Fruit fly (Drosophila melanogaster) whole organism, embryonic: ENCODE data around the gene MED28.

ENCODE experiments used
- Atf-2 ChIP-seq: fragments of 200-800 bp; sonication (Bioruptor generic); optimal IDR thresholded peaks from 2 replicates; lab custom pipeline; 2016; ENCODE audit warnings: missing biosample characterization, missing genetic modification characterization
- BEAF-32 ChIP-seq: fragments of 200-800 bp; sonication (Bioruptor generic); optimal IDR thresholded peaks from 3 replicates; lab custom pipeline; 2017; ENCODE audit warnings: missing biosample characterization, missing genetic modification characterization, mild to moderate bottlenecking, moderate library complexity, missing genetic modification reagents
- Blimp-1 ChIP-seq: fragments of 200-800 bp; sonication (Bioruptor generic); optimal IDR thresholded peaks from 3 replicates; lab custom pipeline; 2018; ENCODE audit warnings: missing biosample characterization, missing genetic modification characterization, mild to moderate bottlenecking, moderate library complexity, missing genetic modification reagents
- CG10267 ChIP-seq: fragments of 200-800 bp; sonication (Bioruptor generic); optimal IDR thresholded peaks from 2 replicates; lab custom pipeline; 2018; ENCODE audit warnings: missing biosample characterization, mild to moderate bottlenecking, missing genetic modification characterization, moderate library complexity
- CG10321 ChIP-seq: fragments of 200-800 bp; sonication (Bioruptor generic); IDR thresholded peaks from 2 replicates; pipeline ENCODE4 v1.3.6; 2022; ENCODE audit warnings: missing biosample characterization, missing genetic modification characterization
- CG10979 ChIP-seq: fragments of 200-800 bp; sonication (Bioruptor generic); optimal IDR thresholded peaks from 2 replicates; lab custom pipeline; 2018; ENCODE audit warnings: missing biosample characterization, mild to moderate bottlenecking, missing genetic modification characterization, moderate library complexity
- CG11504 ChIP-seq: fragments of 200-800 bp; sonication (Bioruptor generic); optimal IDR thresholded peaks from 3 replicates; lab custom pipeline; 2019; ENCODE audit warnings: missing biosample characterization, mild to moderate bottlenecking, missing genetic modification characterization, moderate library complexity
- CG11560 ChIP-seq: fragments of 200-800 bp; sonication (Bioruptor generic); IDR thresholded peaks from 3 replicates; pipeline ENCODE4 v1.3.6; 2022; ENCODE audit warnings: missing biosample characterization, missing genetic modification characterization
- CG14710 ChIP-seq: fragments of 200-800 bp; sonication (Bioruptor generic); optimal IDR thresholded peaks from 3 replicates; lab custom pipeline; 2019; ENCODE audit warnings: missing biosample characterization, mild to moderate bottlenecking, missing genetic modification characterization, moderate library complexity
- CG16815 ChIP-seq: fragments of 200-800 bp; sonication (Bioruptor generic); optimal IDR thresholded peaks from 3 replicates; lab custom pipeline; 2017; ENCODE audit warnings: missing biosample characterization, mild to moderate bottlenecking, missing genetic modification characterization
- CG17361 ChIP-seq: fragments of 200-800 bp; sonication (Bioruptor generic); IDR thresholded peaks from 3 replicates; pipeline ENCODE4 v1.3.6; 2022; ENCODE audit warnings: missing biosample characterization, missing genetic modification characterization
- CG17829 ChIP-seq: fragments of 200-800 bp; optimal IDR thresholded peaks from 2 replicates; lab custom pipeline; 2019; ENCODE audit warnings: missing biosample characterization, mild to moderate bottlenecking, missing genetic modification characterization, moderate library complexity
- CG18262 ChIP-seq: fragments of 200-800 bp; optimal IDR thresholded peaks from 3 replicates; lab custom pipeline; 2019; ENCODE audit warnings: missing biosample characterization, mild to moderate bottlenecking, missing genetic modification characterization, moderate library complexity
- CG2678 ChIP-seq: fragments of 200-800 bp; sonication (Bioruptor generic); optimal IDR thresholded peaks from 3 replicates; lab custom pipeline; 2019; ENCODE audit warnings: missing biosample characterization, mild to moderate bottlenecking, missing genetic modification characterization, moderate library complexity
- CG2712 ChIP-seq: fragments of 200-800 bp; optimal IDR thresholded peaks from 3 replicates; lab custom pipeline; 2019; ENCODE audit warnings: missing biosample characterization, mild to moderate bottlenecking, missing genetic modification characterization, moderate library complexity
- CG30403 ChIP-seq: fragments of 200-800 bp; sonication (Bioruptor generic); optimal IDR thresholded peaks from 3 replicates; lab custom pipeline; 2016; ENCODE audit warnings: missing biosample characterization, missing genetic modification characterization
- CG3065 ChIP-seq: fragments of 200-800 bp; sonication (Bioruptor generic); optimal IDR thresholded peaks from 2 replicates; lab custom pipeline; 2016; ENCODE audit warnings: missing biosample characterization, missing genetic modification characterization
- CG31441 ChIP-seq: fragments of 200-800 bp; sonication (Bioruptor generic); IDR thresholded peaks from 2 replicates; pipeline ENCODE4 v1.3.6; 2022; ENCODE audit warnings: missing biosample characterization, missing genetic modification characterization
- CG4424 ChIP-seq: fragments of 200-800 bp; sonication (Bioruptor generic); optimal IDR thresholded peaks from 3 replicates; lab custom pipeline; 2016; ENCODE audit warnings: missing biosample characterization, missing genetic modification characterization
- CG4730 ChIP-seq: fragments of 200-800 bp; sonication (Bioruptor generic); IDR thresholded peaks from 2 replicates; pipeline ENCODE4 v1.3.6; 2022; ENCODE audit warnings: missing biosample characterization, missing genetic modification characterization
- CG6254 ChIP-seq: fragments of 200-800 bp; sonication (Bioruptor generic); optimal IDR thresholded peaks from 3 replicates; lab custom pipeline; 2017; ENCODE audit warnings: mild to moderate bottlenecking, missing biosample characterization, missing genetic modification reagents, missing genetic modification characterization
- CG6689 ChIP-seq: fragments of 200-800 bp; sonication (Bioruptor generic); IDR thresholded peaks from 2 replicates; pipeline ENCODE4 v1.3.6; 2022; ENCODE audit warnings: missing biosample characterization, missing genetic modification characterization
- CG8388 ChIP-seq: fragments of 200-800 bp; sonication (Bioruptor generic); optimal IDR thresholded peaks from 2 replicates; lab custom pipeline; 2019; ENCODE audit warnings: missing biosample characterization, mild to moderate bottlenecking, missing genetic modification characterization, moderate library complexity
- CG9727 ChIP-seq: fragments of 200-800 bp; sonication (Bioruptor generic); optimal IDR thresholded peaks from 3 replicates; lab custom pipeline; 2017; ENCODE audit warnings: missing biosample characterization, mild to moderate bottlenecking, missing genetic modification characterization
- D ChIP-seq, 2 experiments: fragments of 200-800 bp in 1 of 2; fragments of >200 bp in 1 of 2; sonication (Bioruptor generic) in 1 of 2; optimal IDR thresholded peaks; 2 replicates in 1 of 2; 3 replicates in 1 of 2; lab custom pipeline; 2017; ENCODE audit warnings: mild to moderate bottlenecking in 1 of 2, missing biosample characterization in 1 of 2, missing genetic modification characterization in 1 of 2, missing genetic modification reagents in 1 of 2
- D19B ChIP-seq: fragments of 200-800 bp; sonication (Bioruptor generic); optimal IDR thresholded peaks from 2 replicates; lab custom pipeline; 2017; ENCODE audit warnings: missing biosample characterization, mild to moderate bottlenecking, missing genetic modification characterization
- Hr51 ChIP-seq, 2 experiments: fragments of 200-800 bp; sonication (Bioruptor generic); optimal IDR thresholded peaks; 2 replicates in 1 of 2; 3 replicates in 1 of 2; lab custom pipeline; 2016 to 2018; ENCODE audit warnings: missing biosample characterization in 2 of 2, missing genetic modification characterization in 2 of 2, mild to moderate bottlenecking in 1 of 2, moderate library complexity in 1 of 2
- Lhr ChIP-seq: fragments of 200-800 bp; sonication (Bioruptor generic); optimal IDR thresholded peaks from 3 replicates; lab custom pipeline; 2017; ENCODE audit warnings: mild to moderate bottlenecking, missing biosample characterization, missing genetic modification reagents, missing genetic modification characterization
- Myb ChIP-seq: fragments of 200-800 bp; sonication (Bioruptor generic); optimal IDR thresholded peaks from 2 replicates; lab custom pipeline; 2016; ENCODE audit warnings: missing biosample characterization, missing genetic modification characterization
- Sox100B ChIP-seq: fragments of 200-800 bp; sonication (Bioruptor generic); optimal IDR thresholded peaks from 3 replicates; lab custom pipeline; 2018; ENCODE audit warnings: missing biosample characterization, mild to moderate bottlenecking, missing genetic modification characterization
- Xrp1 ChIP-seq: fragments of 200-800 bp; sonication (Bioruptor generic); IDR thresholded peaks from 2 replicates; pipeline ENCODE4 v1.3.6; 2022; ENCODE audit warnings: missing biosample characterization, missing genetic modification characterization
- az2 ChIP-seq: fragments of 200-800 bp; sonication (Bioruptor generic); optimal IDR thresholded peaks from 3 replicates; lab custom pipeline; 2016; ENCODE audit warnings: missing biosample characterization, missing genetic modification characterization
- br ChIP-seq: fragments of >200 bp; optimal IDR thresholded peaks from 2 replicates; lab custom pipeline; 2017
- bsh ChIP-seq, 2 experiments: fragments of 200-800 bp; sonication (Bioruptor generic); optimal IDR thresholded peaks; 2 replicates each; lab custom pipeline; 2017 to 2018; ENCODE audit warnings: mild to moderate bottlenecking in 2 of 2, missing biosample characterization in 2 of 2, missing genetic modification characterization in 2 of 2, moderate library complexity in 1 of 2
- croc ChIP-seq: fragments of 200-800 bp; sonication (Bioruptor generic); conservative IDR thresholded peaks from 3 replicates; pipeline ENCODE4 v1.3.6; 2022; ENCODE audit warnings: missing biosample characterization, missing genetic modification characterization
- dmrt11E ChIP-seq: fragments of 200-800 bp; sonication (Bioruptor generic); optimal IDR thresholded peaks from 3 replicates; lab custom pipeline; 2018; ENCODE audit warnings: missing biosample characterization, mild to moderate bottlenecking, missing genetic modification characterization, moderate library complexity
- dmrt99B ChIP-seq: fragments of 200-800 bp; sonication (Bioruptor generic); optimal IDR thresholded peaks from 2 replicates; lab custom pipeline; 2018; ENCODE audit warnings: missing biosample characterization, mild to moderate bottlenecking, missing genetic modification characterization, moderate library complexity
- dpn ChIP-seq, 2 experiments: fragments of 200-800 bp; sonication (Bioruptor generic); optimal IDR thresholded peaks; 3 replicates each; lab custom pipeline; 2016; ENCODE audit warnings: missing biosample characterization in 2 of 2, missing genetic modification characterization in 2 of 2
- gem ChIP-seq: fragments of 200-800 bp; sonication (Bioruptor generic); optimal IDR thresholded peaks from 2 replicates; lab custom pipeline; 2019; ENCODE audit warnings: missing biosample characterization, mild to moderate bottlenecking, missing genetic modification characterization, moderate library complexity
- jumu ChIP-seq: fragments of 200-800 bp; sonication (Bioruptor generic); optimal IDR thresholded peaks from 3 replicates; lab custom pipeline; 2016; ENCODE audit warnings: missing biosample characterization, missing genetic modification characterization
- lola ChIP-seq, 3 experiments: fragments of >200 bp in 2 of 3; fragments of 200-800 bp in 1 of 3; sonication (Bioruptor generic) in 1 of 3; optimal IDR thresholded peaks; 2 replicates each; lab custom pipeline; 2017 to 2019; ENCODE audit warnings: missing biosample characterization in 3 of 3, missing genetic modification characterization in 3 of 3, mild to moderate bottlenecking in 1 of 3, moderate library complexity in 1 of 3
- nmo ChIP-seq: fragments of 200-800 bp; sonication (Bioruptor generic); optimal IDR thresholded peaks from 2 replicates; lab custom pipeline; 2018; ENCODE audit warnings: missing biosample characterization, mild to moderate bottlenecking, missing genetic modification characterization, moderate library complexity
- phol ChIP-seq: fragments of 200-800 bp; sonication (Bioruptor generic); optimal IDR thresholded peaks from 3 replicates; lab custom pipeline; 2018; ENCODE audit warnings: missing biosample characterization, mild to moderate bottlenecking, missing genetic modification characterization, moderate library complexity
- row ChIP-seq: fragments of 200-800 bp; sonication (Bioruptor generic); IDR thresholded peaks from 3 replicates; pipeline ENCODE4 v1.3.6; 2022; ENCODE audit warnings: missing biosample characterization, missing genetic modification characterization
- seq ChIP-seq: fragments of 200-800 bp; sonication (Bioruptor generic); IDR thresholded peaks from 2 replicates; pipeline ENCODE4 v1.3.6; 2022; ENCODE audit warnings: missing biosample characterization, missing genetic modification characterization
- sqz ChIP-seq: fragments of 200-800 bp; sonication (Bioruptor generic); optimal IDR thresholded peaks from 3 replicates; lab custom pipeline; 2018; ENCODE audit warnings: missing biosample characterization, mild to moderate bottlenecking, missing genetic modification characterization
- tin ChIP-seq: fragments of 200-800 bp; sonication (Bioruptor generic); optimal IDR thresholded peaks from 3 replicates; lab custom pipeline; 2016; ENCODE audit warnings: missing biosample characterization, missing genetic modification characterization
- zen ChIP-seq: fragments of 200-800 bp; sonication (Bioruptor generic); optimal IDR thresholded peaks from 3 replicates; lab custom pipeline; 2018; ENCODE audit warnings: missing biosample characterization, mild to moderate bottlenecking, missing genetic modification characterization, moderate library complexity

The MED28 gene

dm6 chr3R:25459200-25459809 is 17.5 kb upstream of the MED28 start:
- TF ChIP-seq D (optimal IDR thresholded peaks at IDR 0.05; lab: Kevin White, UChicago) (no peak), D (GFP tag; optimal IDR thresholded peaks at IDR 0.05; lab: Kevin White, UChicago) (no peak), CG11504 (tag; lab: Kevin White, UChicago) (peak; percentile 47), nmo (peak; percentile 27), az2 (GFP tag; lab: Kevin White, UChicago) (peak; percentile 15), CG18262 (tag; lab: Kevin White, UChicago) (peak; percentile 53), CG10979 (tag; lab: Kevin White, UChicago) (peak; percentile 64), BEAF-32 (GFP tag; lab: Kevin White, UChicago) (no peak), CG2712 (tag; lab: Kevin White, UChicago) (peak; percentile 65), CG6254 (peak; percentile 20), CG10267 (tag; lab: Kevin White, UChicago) (peak; percentile 7), CG9727 (GFP tag; lab: Kevin White, UChicago) (peak; percentile 20), CG8388 (peak; percentile 19), dmrt99B (peak; percentile 38), Atf-2 (GFP tag; lab: Kevin White, UChicago) (no peak), CG4424 (GFP tag; lab: Kevin White, UChicago) (peak; percentile 20), dpn (GFP tag; optimal IDR thresholded peaks at IDR 0.05; lab: Kevin White, UChicago) (no peak), tin (GFP tag; lab: Kevin White, UChicago) (no peak), zen (peak; percentile 11), CG31441 (GFP tag; lab: Robert Waterston, UW) (peak; percentile 53; the same call in 1 of the 2 replicates), Sox100B (GFP tag; lab: Kevin White, UChicago) (peak; percentile 12), CG6689 (peak; percentile 24; the same call in 1 of the 2 replicates), Blimp-1 (GFP tag; lab: Kevin White, UChicago) (peak; percentile 26), Myb (GFP tag; lab: Kevin White, UChicago) (no peak), lola (GFP tag; optimal IDR thresholded peaks at IDR 0.05; lab: Kevin White, UChicago) (peak in 1 of 3 experiments; percentile 36), phol (tag; lab: Kevin White, UChicago) (peak; percentile 33), CG2678 (tag; lab: Kevin White, UChicago) (peak; percentile 45), bsh (GFP tag; optimal IDR thresholded peaks at IDR 0.05; lab: Kevin White, UChicago) (peak in 1 of 2 experiments; percentile 34), CG30403 (peak; percentile 21), seq (GFP tag; lab: Robert Waterston, UW) (no peak), sqz (GFP tag; lab: Kevin White, UChicago) (no peak), CG17829 (peak; percentile 27), row (GFP tag; lab: Robert Waterston, UW) (peak; percentile 24; the same call in 1 of the 3 replicates), gem (tag; lab: Kevin White, UChicago) (peak; percentile 57), D19B (GFP tag; lab: Kevin White, UChicago) (peak; percentile 27), croc (GFP tag; lab: Robert Waterston, UW) (no peak), jumu (no peak), CG4730 (no peak), CG11560 (tag; lab: Robert Waterston, UW) (no peak), Xrp1 (peak; percentile 49), Lhr (GFP tag; lab: Kevin White, UChicago) (no peak), CG16815 (no peak), br (lab: Kevin White, UChicago) (no peak), Hr51 (GFP tag; optimal IDR thresholded peaks at IDR 0.05; lab: Kevin White, UChicago) (peak in 1 of 2 experiments; percentile 12), CG14710 (tag; lab: Kevin White, UChicago) (peak; percentile 11), dmrt11E (peak; percentile 39), CG17361 (GFP tag; lab: Robert Waterston, UW) (peak; percentile 47; the same call in 1 of the 3 replicates), CG3065 (GFP tag; lab: Kevin White, UChicago) (no peak), CG10321 (GFP tag; lab: Robert Waterston, UW) (no peak)
